Worm (Caenorhabditis elegans) whole organism, L3 larva: Measurements from ENCODE around the gene pek-1.

Experiments
- daf-12 ChIP-seq: fragments of 150-350 bp; optimal IDR thresholded peaks from 2 replicates; lab custom pipeline; 2014; ENCODE audit warnings: missing biosample characterization, missing genetic modification reagents, missing genetic modification characterization
- egl-27 ChIP-seq: sonication (generic microtip); optimal IDR thresholded peaks from 4 replicates; lab custom pipeline; 2017; ENCODE audit warnings: missing biosample characterization, missing genetic modification reagents, missing genetic modification characterization
- elt-2 ChIP-seq: sonication (generic microtip); optimal IDR thresholded peaks from 2 replicates; lab custom pipeline; 2016; ENCODE audit warnings: missing genetic modification reagents, mild to moderate bottlenecking, missing genetic modification characterization, missing compliant biosample characterization
- elt-3 ChIP-seq, 3 experiments: fragments of 150-350 bp in 1 of 3; sonication (generic microtip) in 2 of 3; optimal IDR thresholded peaks; 2 replicates in 2 of 3; 4 replicates in 1 of 3; lab custom pipeline; 2014 to 2017; ENCODE audit warnings: missing biosample characterization in 3 of 3, missing genetic modification characterization in 3 of 3
- jun-1 ChIP-seq: fragments of 150-350 bp; optimal IDR thresholded peaks from 2 replicates; lab custom pipeline; 2014; ENCODE audit warnings: missing biosample characterization, missing genetic modification reagents, missing genetic modification characterization
- nhr-23 ChIP-seq: fragments of 150-350 bp; optimal IDR thresholded peaks from 2 replicates; lab custom pipeline; 2014; ENCODE audit warnings: missing biosample characterization, missing genetic modification reagents, missing genetic modification characterization
- nhr-25 ChIP-seq: sonication (generic microtip); optimal IDR thresholded peaks from 2 replicates; lab custom pipeline; 2017; ENCODE audit warnings: missing biosample characterization, missing genetic modification characterization
- pqm-1 ChIP-seq: fragments of 150-350 bp; optimal IDR thresholded peaks from 2 replicates; lab custom pipeline; 2017; ENCODE audit warnings: missing biosample characterization, missing genetic modification characterization, inconsistent platforms
- snpc-4 ChIP-seq: fragments of 150-350 bp; optimal IDR thresholded peaks from 2 replicates; lab custom pipeline; 2014; ENCODE audit warnings: missing biosample characterization, missing genetic modification characterization
- unc-62 ChIP-seq: fragments of 150-350 bp; sonication (generic microtip); optimal IDR thresholded peaks from 4 replicates; lab custom pipeline; 2014; ENCODE audit warnings: missing biosample characterization, missing genetic modification reagents, missing genetic modification characterization

DNA sequence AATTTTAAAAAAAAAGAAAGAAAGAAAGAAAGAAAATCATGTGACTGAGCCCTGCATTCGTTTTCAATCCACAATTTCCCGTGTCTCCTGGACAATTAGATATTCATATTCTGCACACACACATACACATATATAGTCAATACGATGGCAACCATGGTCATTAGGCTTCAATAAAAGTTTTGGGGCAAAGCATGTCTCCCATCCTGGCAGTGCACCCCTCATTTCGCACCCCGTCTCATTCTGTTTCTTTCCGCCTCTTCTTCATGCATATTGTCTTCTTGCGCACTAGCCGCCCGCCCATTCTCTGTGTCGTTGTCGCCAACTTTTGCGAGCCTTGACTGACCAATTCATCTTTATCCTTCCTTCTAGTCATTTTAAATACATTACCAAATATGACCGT is 47.0 kb downstream of the pek-1 start:
- TF ChIP-seq daf-12 (tag; lab: Kevin White, UChicago): no peak
- TF ChIP-seq elt-2 (tag; lab: Kevin White, UChicago): no peak
- no peak for TF ChIP-seq nhr-23 (tag; lab: Kevin White, UChicago)
- no peak for TF ChIP-seq egl-27 (tag; lab: Kevin White, UChicago)
- TF ChIP-seq unc-62 (GFP tag; lab: Kevin White, UChicago): no peak
- no peak for TF ChIP-seq nhr-25
- TF ChIP-seq snpc-4 (tag; lab: Kevin White, UChicago): no peak
- TF ChIP-seq elt-3 (tag; optimal IDR thresholded peaks at IDR 0.05; lab: Kevin White, UChicago): no peak
- TF ChIP-seq pqm-1 (tag; lab: Kevin White, UChicago): no peak
- no peak for TF ChIP-seq jun-1
